Worm (Caenorhabditis elegans) whole organism, mixed stage, embryonic: ENCODE data around the gene Y73F8A.14.

Experiments used
- blmp-1 ChIP-seq: fragments of 150-350 bp; optimal IDR thresholded peaks from 2 replicates; lab custom pipeline; 2014; ENCODE audit warnings: missing biosample characterization, missing genetic modification characterization
- ceh-83 ChIP-seq: fragments of 200-800 bp; sonication (Bioruptor generic); optimal IDR thresholded peaks from 2 replicates; lab custom pipeline; 2018; ENCODE audit warnings: mild to moderate bottlenecking, missing genetic modification characterization, missing compliant biosample characterization
- lsy-2 ChIP-seq: fragments of 150-350 bp; optimal IDR thresholded peaks from 2 replicates; lab custom pipeline; 2014; ENCODE audit warnings: missing biosample characterization, missing genetic modification characterization
- mep-1 ChIP-seq: fragments of 150-350 bp; optimal IDR thresholded peaks from 2 replicates; lab custom pipeline; 2017; ENCODE audit warnings: missing biosample characterization, missing genetic modification reagents, missing genetic modification characterization, inconsistent platforms
- nhr-12 ChIP-seq: fragments of 150-350 bp; optimal IDR thresholded peaks from 2 replicates; lab custom pipeline; 2014; ENCODE audit warnings: missing biosample characterization, missing genetic modification characterization
- nhr-76 ChIP-seq: sonication (generic microtip); optimal IDR thresholded peaks from 2 replicates; lab custom pipeline; 2017; ENCODE audit warnings: missing biosample characterization, missing genetic modification characterization
- pha-4 ChIP-seq: fragments of 150-350 bp; optimal IDR thresholded peaks from 2 replicates; lab custom pipeline; 2018; ENCODE audit warnings: missing biosample characterization, missing genetic modification reagents, missing genetic modification characterization
- unc-62 ChIP-seq: fragments of 150-350 bp; optimal IDR thresholded peaks from 2 replicates; lab custom pipeline; 2014; ENCODE audit warnings: missing biosample characterization, missing genetic modification reagents, missing genetic modification characterization

- no peak for TF ChIP-seq nhr-76 (tag; lab: Kevin White, UChicago)
- no peak for TF ChIP-seq pha-4 (tag; lab: Kevin White, UChicago)
- no peak for TF ChIP-seq nhr-12 (tag; lab: Kevin White, UChicago)
- no peak for TF ChIP-seq blmp-1 (tag; lab: Kevin White, UChicago)
- no peak for TF ChIP-seq mep-1
- no peak for TF ChIP-seq unc-62
- no peak for TF ChIP-seq ceh-83 (GFP tag; lab: Kevin White, UChicago)
- TF ChIP-seq lsy-2 (tag; lab: Kevin White, UChicago): no peak
These were observed 3.4 kb downstream of the Y73F8A.14 start for ce11 chrIV:15315502-15315901.
